Worm (Caenorhabditis elegans) whole organism, L3 larva: ENCODE results near the gene C29E4.13.

ENCODE experiments used
- nhr-76 ChIP-seq: fragments of 150-350 bp; sonication (generic microtip); optimal IDR thresholded peaks from 5 replicates; lab custom pipeline; 2014; ENCODE audit warnings: missing biosample characterization, missing genetic modification characterization
- unc-39 ChIP-seq: sonication (generic microtip); optimal IDR thresholded peaks from 4 replicates; lab custom pipeline; 2017; ENCODE audit warnings: missing biosample characterization, missing genetic modification characterization

ce11 chrIII:7956965-7957364 is 28.4 kb upstream of the C29E4.13 start, which contains the start of gene C29E4.9:
- TF ChIP-seq nhr-76 (tag; lab: Kevin White, UChicago) (no peak), unc-39 (tag; lab: Kevin White, UChicago) (no peak)
